Worm (Caenorhabditis elegans): ENCODE data around the gene glb-19.

glb-19 gene

DNA sequence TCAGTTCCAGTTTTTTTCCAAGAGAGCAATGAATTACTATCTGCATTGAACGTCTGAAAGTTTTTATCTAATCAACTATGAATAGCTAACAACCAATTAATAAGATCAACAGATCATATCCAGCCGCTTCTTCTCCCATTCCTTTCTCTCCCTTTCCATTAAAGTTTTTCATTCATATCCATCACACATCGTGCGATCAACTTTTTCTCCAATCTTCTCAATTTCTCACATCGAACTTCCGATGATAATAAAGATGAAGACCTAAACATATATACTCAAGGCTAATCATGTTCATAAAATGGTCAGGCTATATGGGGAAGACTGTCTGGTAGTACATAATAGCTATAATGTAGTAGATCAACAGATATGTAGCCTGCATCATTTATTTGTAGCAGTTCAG is 41.7 kb downstream of the glb-19 start:
- TF ChIP-seq unc-62 (GFP tag; optimal IDR thresholded peaks at IDR 0.05) (no peak), nhr-12 (tag; optimal IDR thresholded peaks at IDR 0.05) (no peak), tbx-2 (tag; optimal IDR thresholded peaks at IDR 0.05) (no peak), nhr-23 (tag; optimal IDR thresholded peaks at IDR 0.05) (peak; percentile 5), nhr-77 (tag; optimal IDR thresholded peaks at IDR 0.05) (no peak), fkh-10 (GFP tag; optimal IDR thresholded peaks at IDR 0.05) (no peak), fkh-2 (tag; optimal IDR thresholded peaks at IDR 0.05) (no peak), unc-39 (tag; optimal IDR thresholded peaks at IDR 0.05) (no peak), eor-1 (tag; optimal IDR thresholded peaks at IDR 0.05) (no peak), nfya-1 (tag; optimal IDR thresholded peaks at IDR 0.05; ENCODE audit: insufficient read depth) (no peak), nhr-25 (tag; optimal IDR thresholded peaks at IDR 0.05) (peak; percentile 36), ama-1 (optimal IDR thresholded peaks at IDR 0.05) (no peak), snpc-4 (tag; optimal IDR thresholded peaks at IDR 0.05) (no peak), ceh-28 (tag; optimal IDR thresholded peaks at IDR 0.05) (no peak), egl-27 (tag; optimal IDR thresholded peaks at IDR 0.05) (no peak), ceh-16 (tag; optimal IDR thresholded peaks at IDR 0.05) (no peak), nhr-28 (tag; optimal IDR thresholded peaks at IDR 0.05) (no peak)

- TF ChIP-seq nhr-12 (tag; optimal IDR thresholded peaks at IDR 0.05) (no peak), hmg-11 (tag; optimal IDR thresholded peaks at IDR 0.05) (no peak), nhr-237 (tag; optimal IDR thresholded peaks at IDR 0.05) (no peak), daf-12 (tag; optimal IDR thresholded peaks at IDR 0.05) (no peak), mdl-1 (tag; optimal IDR thresholded peaks at IDR 0.05) (no peak), elt-3 (tag; optimal IDR thresholded peaks at IDR 0.05) (no peak), nhr-11 (tag; optimal IDR thresholded peaks at IDR 0.05) (no peak), nhr-76 (tag; optimal IDR thresholded peaks at IDR 0.05) (no peak)
These were observed 44.0 kb downstream of the glb-19 start for ce11 chrIV:10609920-10610319.

- TF ChIP-seq nfya-1 (tag; optimal IDR thresholded peaks at IDR 0.05; ENCODE audit: insufficient read depth) (no peak), ceh-16 (tag; optimal IDR thresholded peaks at IDR 0.05) (no peak), nhr-11 (tag; optimal IDR thresholded peaks at IDR 0.05) (no peak), nhr-237 (tag; optimal IDR thresholded peaks at IDR 0.05) (no peak), lin-15B (tag; optimal IDR thresholded peaks at IDR 0.05) (no peak), egl-27 (tag; optimal IDR thresholded peaks at IDR 0.05) (no peak), nhr-43 (tag; optimal IDR thresholded peaks at IDR 0.05; ENCODE audit: poor library complexity, severe bottlenecking) (no peak), lsy-12 (tag; optimal IDR thresholded peaks at IDR 0.05) (no peak), eor-1 (tag; optimal IDR thresholded peaks at IDR 0.05) (no peak), sea-2 (GFP tag; optimal IDR thresholded peaks at IDR 0.05) (no peak), ztf-11 (tag; optimal IDR thresholded peaks at IDR 0.05) (no peak)
These were observed 45.7 kb downstream of the glb-19 start, which contains the start of gene R09H10.6 for ce11 chrIV:10608275-10608674. Gene R09H10.6, plus strand, starts transcription at chrIV:10608575.

DNA sequence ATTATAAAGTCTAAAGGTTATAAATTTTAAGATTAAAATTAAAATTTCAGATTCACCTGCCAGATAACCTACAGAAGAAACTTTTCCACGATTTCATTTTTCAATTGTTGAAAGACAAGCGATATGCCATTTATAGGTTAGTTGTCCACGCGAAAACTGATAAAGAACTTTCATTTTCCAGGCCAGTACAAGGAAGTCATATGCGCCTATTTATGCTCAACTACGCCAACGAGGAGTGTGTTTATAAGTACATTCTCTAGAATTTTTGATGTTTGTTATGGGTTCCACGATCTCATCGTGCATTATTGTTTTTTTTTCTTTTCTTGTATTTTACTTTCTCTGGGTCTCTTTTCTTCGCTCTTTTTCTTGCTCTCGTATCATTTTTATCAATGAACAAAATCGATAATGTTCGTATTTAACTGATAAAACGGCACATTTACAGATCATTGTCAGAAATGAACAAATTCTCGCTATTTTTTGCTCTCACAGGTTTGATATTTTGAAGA is 47.3 kb downstream of the glb-19 start, which contains the start of gene R09H10.3:
Gene R09H10.3, plus strand, starts transcription at position 456 of the 506 bp plus-strand sequence.
- TF ChIP-seq ztf-4 (tag; optimal IDR thresholded peaks at IDR 0.05) (no peak), nfya-1 (tag; optimal IDR thresholded peaks at IDR 0.05; ENCODE audit: insufficient read depth) (no peak), elt-2 (tag; optimal IDR thresholded peaks at IDR 0.05) (peak; percentile 77), ceh-28 (tag; optimal IDR thresholded peaks at IDR 0.05) (no peak), pqm-1 (tag; optimal IDR thresholded peaks at IDR 0.05) (peak; percentile 19)

- TF ChIP-seq ZK546.5 (tag; optimal IDR thresholded peaks at IDR 0.05): no peak
- TF ChIP-seq lin-39 (tag; optimal IDR thresholded peaks at IDR 0.05): no peak
- TF ChIP-seq zag-1 (tag; optimal IDR thresholded peaks at IDR 0.05): no peak
- no peak for TF ChIP-seq snpc-4 (tag; optimal IDR thresholded peaks at IDR 0.05)
- no peak for TF ChIP-seq ceh-16 (tag; optimal IDR thresholded peaks at IDR 0.05)
- TF ChIP-seq eor-1 (tag; optimal IDR thresholded peaks at IDR 0.05): no peak
- no peak for TF ChIP-seq sea-2 (GFP tag; optimal IDR thresholded peaks at IDR 0.05)
- no peak for TF ChIP-seq ztf-4 (tag; optimal IDR thresholded peaks at IDR 0.05)
- no peak for TF ChIP-seq nhr-67 (tag; optimal IDR thresholded peaks at IDR 0.05)
- TF ChIP-seq mml-1 (tag; optimal IDR thresholded peaks at IDR 0.05): no peak
- no peak for TF ChIP-seq ceh-28 (tag; optimal IDR thresholded peaks at IDR 0.05)
- no peak for TF ChIP-seq lin-15B (tag; optimal IDR thresholded peaks at IDR 0.05)
These were observed 51.3 kb downstream of the glb-19 start, which contains the start of gene R09H10.2 for ce11 chrIV:10602644-10603043. Gene R09H10.2, plus strand, starts transcription at chrIV:10602944.

Measured in whole organism, L3 larva.